Worm (Caenorhabditis elegans) whole organism, L4 larva: ENCODE results near the gene clec-216.

ENCODE experiments used
- jun-1 ChIP-seq: fragments of 150-350 bp; optimal IDR thresholded peaks from 2 replicates; lab custom pipeline; 2014; ENCODE audit warnings: missing biosample characterization, missing genetic modification reagents, missing genetic modification characterization
- lin-39 ChIP-seq: fragments of 150-350 bp; optimal IDR thresholded peaks from 2 replicates; lab custom pipeline; 2014; ENCODE audit warnings: missing biosample characterization, missing genetic modification reagents, missing genetic modification characterization
- nhr-10 ChIP-seq: fragments of 150-350 bp; optimal IDR thresholded peaks from 2 replicates; lab custom pipeline; 2014; ENCODE audit warnings: missing biosample characterization, missing genetic modification characterization
- unc-62 ChIP-seq, 3 experiments: fragments of 150-350 bp in 1 of 3; sonication (generic microtip); optimal IDR thresholded peaks in 2 of 3; peaks in 1 of 3; 1 replicate in 1 of 3; 2 replicates in 2 of 3; lab custom pipeline; 2014 to 2017; ENCODE audit warnings: missing biosample characterization in 3 of 3, missing genetic modification characterization in 3 of 3, missing genetic modification reagents in 3 of 3, missing genotype in 1 of 3

DNA sequence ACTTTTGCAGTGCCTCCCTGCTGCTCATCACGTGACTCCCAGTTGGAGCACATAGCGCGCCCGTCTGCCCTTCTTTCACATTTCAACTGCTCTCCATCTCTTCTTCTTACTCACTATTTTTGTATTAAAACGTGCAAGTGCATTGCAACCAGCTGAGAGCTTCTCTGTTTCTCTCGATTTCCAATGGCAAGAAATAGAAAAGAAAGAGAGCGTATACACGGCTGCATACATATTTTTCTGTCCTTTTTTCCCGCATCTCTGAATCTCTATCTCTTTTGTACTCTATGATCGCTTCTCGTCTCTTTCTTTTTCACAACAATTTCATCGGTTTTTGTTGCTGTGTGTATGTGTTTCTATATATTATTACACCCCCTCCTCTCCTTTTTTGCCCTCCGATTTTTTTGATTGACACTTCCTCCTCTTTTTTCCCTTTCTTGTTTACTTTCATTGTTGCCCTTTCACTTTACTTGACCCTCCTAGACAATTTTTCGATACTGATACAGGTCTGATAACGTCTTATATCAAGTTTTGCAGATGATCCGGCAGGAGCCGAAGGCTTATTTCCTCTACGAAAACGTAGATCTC lies 48.3 kb upstream of the clec-216 start, which contains the start of gene Y97E10AR.1:
- no peak for TF ChIP-seq lin-39 (tag; lab: Kevin White, UChicago)
- TF ChIP-seq unc-62 (GFP tag; optimal IDR thresholded peaks at IDR 0.05 in 1 of 2; lab: Kevin White, UChicago), result peak in 1 of 2 experiments; percentile 99
- peak; percentile 37 for TF ChIP-seq unc-62 (tag; optimal IDR thresholded peaks at IDR 0.05; lab: Kevin White, UChicago)
- TF ChIP-seq nhr-10 (tag; lab: Kevin White, UChicago), result no peak
- TF ChIP-seq jun-1, result peak; percentile 46
